Fruit fly (Drosophila melanogaster) Kc167 (cell line): ENCODE measurements around the gene Ser12.

Experiments used
- Myc ChIP-seq: fragments of >200 bp; optimal IDR thresholded peaks from 2 replicates; lab custom pipeline; 2017; ENCODE audit warnings: missing external identifiers
- h ChIP-seq: fragments of >200 bp; optimal IDR thresholded peaks from 3 replicates; lab custom pipeline; 2018; ENCODE audit warnings: missing external identifiers
- insv ChIP-seq: fragments of >200 bp; optimal IDR thresholded peaks from 3 replicates; lab custom pipeline; 2018; ENCODE audit warnings: missing external identifiers
- psq ChIP-seq: fragments of >200 bp; optimal IDR thresholded peaks from 2 replicates; lab custom pipeline; 2017; ENCODE audit warnings: missing external identifiers
- ttk ChIP-seq: sonication (Bioruptor generic); optimal IDR thresholded peaks from 2 replicates; lab custom pipeline; 2017; ENCODE audit warnings: missing external identifiers

DNA sequence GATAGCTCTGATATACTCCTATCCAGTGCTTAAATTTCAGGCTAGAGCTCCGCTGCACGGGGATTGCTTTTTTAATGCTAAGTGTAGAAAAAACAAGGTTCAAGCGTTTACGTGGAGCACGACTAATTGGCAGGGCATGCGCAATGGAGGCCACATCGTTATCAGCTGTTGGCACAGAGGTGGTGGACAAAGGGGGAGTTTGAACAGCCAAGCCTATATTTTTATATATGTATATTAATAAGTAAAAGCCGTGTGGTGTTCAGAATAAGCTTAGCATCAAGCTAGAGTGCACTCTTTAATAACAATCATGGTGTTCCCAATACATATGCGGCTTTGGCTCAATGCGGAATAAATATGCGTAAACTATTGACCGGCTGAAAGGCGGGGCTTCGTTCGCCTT, 38.6 kb downstream of the Ser12 start, which contains the start of gene CG15385:
- TF ChIP-seq psq (lab: Kevin White, UChicago) (no peak), Myc (lab: Kevin White, UChicago) (no peak), h (lab: Kevin White, UChicago) (no peak), ttk (no peak), insv (lab: Kevin White, UChicago) (no peak)
